Fruit fly (Drosophila melanogaster) whole organism, prepupa: ENCODE results near the gene SA2.
A peak's percentile ranks its signal among the peaks of the same experiment; 100 is the strongest.

Source experiments
- Blimp-1 ChIP-seq: fragments of 200-800 bp; sonication (Bioruptor generic); optimal IDR thresholded peaks from 3 replicates; lab custom pipeline; 2017; ENCODE audit warnings: missing biosample characterization, missing genetic modification characterization, mild to moderate bottlenecking, moderate library complexity, missing genetic modification reagents
- CG10631 ChIP-seq: fragments of 200-800 bp; sonication (Bioruptor generic); optimal IDR thresholded peaks from 2 replicates; lab custom pipeline; 2016; ENCODE audit warnings: missing biosample characterization, missing genetic modification characterization
- CG10669 ChIP-seq: fragments of 200-800 bp; sonication (Bioruptor generic); optimal IDR thresholded peaks from 3 replicates; lab custom pipeline; 2018; ENCODE audit warnings: missing biosample characterization, mild to moderate bottlenecking, missing genetic modification characterization, moderate library complexity
- CG11294 ChIP-seq: fragments of 200-800 bp; sonication (Bioruptor generic); IDR thresholded peaks from 2 replicates; pipeline ENCODE4 v1.3.6; 2022; ENCODE audit warnings: missing biosample characterization, missing genetic modification characterization
- CG11762 ChIP-seq: fragments of 200-800 bp; sonication (Bioruptor generic); optimal IDR thresholded peaks from 3 replicates; lab custom pipeline; 2016; ENCODE audit warnings: missing biosample characterization, missing genetic modification characterization; ENCODE audit not compliant: insufficient read depth
- CG11902 ChIP-seq: fragments of 200-800 bp; sonication (Bioruptor generic); optimal IDR thresholded peaks from 3 replicates; lab custom pipeline; 2016; ENCODE audit warnings: missing biosample characterization, missing genetic modification characterization
- CG15336 ChIP-seq: fragments of 200-800 bp; sonication (Bioruptor generic); IDR thresholded peaks from 2 replicates; pipeline ENCODE4 v1.3.6; 2022; ENCODE audit warnings: missing biosample characterization, missing genetic modification characterization
- CG1621 ChIP-seq: fragments of 200-800 bp; sonication (Bioruptor generic); optimal IDR thresholded peaks from 3 replicates; lab custom pipeline; 2018; ENCODE audit warnings: missing biosample characterization, mild to moderate bottlenecking, missing genetic modification characterization
- CG3032 ChIP-seq: fragments of 200-800 bp; optimal IDR thresholded peaks from 2 replicates; lab custom pipeline; 2019; ENCODE audit warnings: missing biosample characterization, mild to moderate bottlenecking, missing genetic modification characterization, moderate library complexity
- CG31627 ChIP-seq: fragments of 200-800 bp; sonication (Bioruptor generic); optimal IDR thresholded peaks from 3 replicates; lab custom pipeline; 2016; ENCODE audit warnings: missing biosample characterization, missing genetic modification characterization
- CG32006 ChIP-seq: fragments of 200-800 bp; sonication (Bioruptor generic); optimal IDR thresholded peaks from 3 replicates; lab custom pipeline; 2017; ENCODE audit warnings: missing biosample characterization, mild to moderate bottlenecking, missing genetic modification characterization
- CG3919 ChIP-seq: fragments of 200-800 bp; sonication (Bioruptor generic); optimal IDR thresholded peaks from 3 replicates; lab custom pipeline; 2016; ENCODE audit warnings: missing biosample characterization, missing genetic modification characterization
- CG6276 ChIP-seq: fragments of 200-800 bp; sonication (Bioruptor generic); optimal IDR thresholded peaks from 2 replicates; lab custom pipeline; 2017; ENCODE audit warnings: missing biosample characterization, mild to moderate bottlenecking, missing genetic modification characterization
- CG6792 ChIP-seq: fragments of 200-800 bp; sonication (Bioruptor generic); optimal IDR thresholded peaks from 3 replicates; lab custom pipeline; 2016; ENCODE audit warnings: missing biosample characterization, missing genetic modification characterization
- CG6854 ChIP-seq: fragments of 200-800 bp; sonication (Bioruptor generic); optimal IDR thresholded peaks from 2 replicates; lab custom pipeline; 2017; ENCODE audit warnings: missing biosample characterization, mild to moderate bottlenecking, missing genetic modification characterization
- CG7368 ChIP-seq: fragments of 200-800 bp; sonication (Bioruptor generic); optimal IDR thresholded peaks from 3 replicates; lab custom pipeline; 2016; ENCODE audit warnings: missing biosample characterization, missing genetic modification characterization
- CG8319 ChIP-seq: fragments of 200-800 bp; sonication (Bioruptor generic); optimal IDR thresholded peaks from 3 replicates; lab custom pipeline; 2016; ENCODE audit warnings: missing biosample characterization, missing genetic modification characterization
- CG9139 ChIP-seq: fragments of 200-800 bp; sonication (Bioruptor generic); optimal IDR thresholded peaks from 3 replicates; lab custom pipeline; 2017; ENCODE audit warnings: missing biosample characterization, mild to moderate bottlenecking, missing genetic modification characterization
- Eip75B ChIP-seq: fragments of 200-800 bp; sonication (Bioruptor generic); optimal IDR thresholded peaks from 3 replicates; lab custom pipeline; 2016; ENCODE audit warnings: missing biosample characterization, missing genetic modification characterization
- Eip78C ChIP-seq: fragments of 200-800 bp; sonication (Bioruptor generic); peaks from one replicate; lab custom pipeline; 2016; ENCODE audit warnings: missing biosample characterization, missing genetic modification characterization
- Gug ChIP-seq: fragments of 200-800 bp; sonication (Bioruptor generic); IDR thresholded peaks from 2 replicates; pipeline ENCODE4 v1.3.6; 2022; ENCODE audit warnings: missing biosample characterization, missing genetic modification characterization
- Hr38 ChIP-seq: sonication (Bioruptor generic); optimal IDR thresholded peaks from 2 replicates; lab custom pipeline; 2016; ENCODE audit warnings: missing biosample characterization, missing genetic modification characterization
- Hr39 ChIP-seq: fragments of 200-800 bp; sonication (Bioruptor generic); optimal IDR thresholded peaks from 2 replicates; lab custom pipeline; 2016; ENCODE audit warnings: missing biosample characterization, missing genetic modification characterization
- Lpt ChIP-seq: fragments of 200-800 bp; sonication (Bioruptor generic); optimal IDR thresholded peaks from 3 replicates; lab custom pipeline; 2016; ENCODE audit warnings: missing biosample characterization, missing genetic modification characterization
- Met ChIP-seq: fragments of 200-800 bp; sonication (Bioruptor generic); optimal IDR thresholded peaks from 3 replicates; lab custom pipeline; 2016; ENCODE audit warnings: missing biosample characterization, missing genetic modification characterization
- OdsH ChIP-seq: fragments of 200-800 bp; sonication (Bioruptor generic); optimal IDR thresholded peaks from 3 replicates; lab custom pipeline; 2016; ENCODE audit warnings: missing biosample characterization, missing genetic modification characterization
- Smox ChIP-seq: fragments of 200-800 bp; sonication (Bioruptor generic); optimal IDR thresholded peaks from 3 replicates; lab custom pipeline; 2016; ENCODE audit warnings: missing biosample characterization, missing genetic modification characterization
- Sox102F ChIP-seq: fragments of 200-800 bp; sonication (Bioruptor generic); optimal IDR thresholded peaks from 2 replicates; lab custom pipeline; 2016; ENCODE audit warnings: missing biosample characterization, mild to moderate bottlenecking, missing genetic modification characterization
- Sox14 ChIP-seq: fragments of 200-800 bp; sonication (Bioruptor generic); optimal IDR thresholded peaks from 3 replicates; lab custom pipeline; 2016; ENCODE audit warnings: missing biosample characterization, missing genetic modification characterization
- Sox15 ChIP-seq: fragments of 200-800 bp; sonication (Bioruptor generic); optimal IDR thresholded peaks from 3 replicates; lab custom pipeline; 2016; ENCODE audit warnings: missing biosample characterization, missing genetic modification characterization
- achi ChIP-seq: fragments of 200-800 bp; sonication (Bioruptor generic); optimal IDR thresholded peaks from 3 replicates; lab custom pipeline; 2016; ENCODE audit warnings: missing biosample characterization, missing genetic modification characterization
- acj6 ChIP-seq: fragments of 200-800 bp; sonication (Bioruptor generic); optimal IDR thresholded peaks from 3 replicates; lab custom pipeline; 2016; ENCODE audit warnings: missing biosample characterization, missing genetic modification characterization
- cyc ChIP-seq: fragments of 200-800 bp; sonication (Bioruptor generic); optimal IDR thresholded peaks from 3 replicates; lab custom pipeline; 2016; ENCODE audit warnings: missing biosample characterization, missing genetic modification characterization
- dsx ChIP-seq: fragments of 200-800 bp; optimal IDR thresholded peaks from 3 replicates; lab custom pipeline; 2019; ENCODE audit warnings: missing biosample characterization, mild to moderate bottlenecking, missing genetic modification characterization, moderate library complexity; ENCODE audit not compliant: poor library complexity, severe bottlenecking
- fd59A ChIP-seq: fragments of 200-800 bp; sonication (Bioruptor generic); optimal IDR thresholded peaks from 2 replicates; lab custom pipeline; 2017; ENCODE audit warnings: missing biosample characterization, mild to moderate bottlenecking, missing genetic modification characterization, missing genetic modification reagents
- fd85E ChIP-seq: fragments of 200-800 bp; sonication (Bioruptor generic); optimal IDR thresholded peaks from 3 replicates; lab custom pipeline; 2016; ENCODE audit warnings: missing biosample characterization, missing genetic modification characterization
- fkh ChIP-seq: fragments of 200-800 bp; sonication (Bioruptor generic); optimal IDR thresholded peaks from 3 replicates; lab custom pipeline; 2017; ENCODE audit warnings: missing biosample characterization, mild to moderate bottlenecking, missing genetic modification characterization, moderate library complexity
- lz ChIP-seq: fragments of 200-800 bp; sonication (Bioruptor generic); optimal IDR thresholded peaks from 3 replicates; lab custom pipeline; 2016; ENCODE audit warnings: missing biosample characterization, missing genetic modification characterization
- net ChIP-seq: fragments of 200-800 bp; sonication (Bioruptor generic); optimal IDR thresholded peaks from 3 replicates; lab custom pipeline; 2016; ENCODE audit warnings: missing biosample characterization, missing genetic modification characterization
- pdm3 ChIP-seq: fragments of 200-800 bp; sonication (Bioruptor generic); optimal IDR thresholded peaks from 3 replicates; lab custom pipeline; 2016; ENCODE audit warnings: missing biosample characterization, missing genetic modification characterization
- svp ChIP-seq: fragments of 200-800 bp; sonication (Bioruptor generic); peaks from one replicate; lab custom pipeline; 2016; ENCODE audit warnings: missing biosample characterization, missing genetic modification characterization
- topi ChIP-seq: fragments of 200-800 bp; sonication (Bioruptor generic); optimal IDR thresholded peaks from 3 replicates; lab custom pipeline; 2016; ENCODE audit warnings: missing biosample characterization, missing genetic modification characterization

Gene SA2

dm6 chr3L:1440999-1441398, 3.3 kb upstream of the SA2 start (continued):
- TF ChIP-seq topi (GFP tag; lab: Kevin White, UChicago) (no peak), CG31627 (GFP tag; lab: Kevin White, UChicago) (no peak), CG9139 (GFP tag; lab: Kevin White, UChicago) (no peak), Blimp-1 (GFP tag; lab: Kevin White, UChicago) (no peak), CG11902 (GFP tag; lab: Kevin White, UChicago) (no peak), Sox102F (GFP tag; lab: Kevin White, UChicago) (no peak), CG7368 (no peak), Lpt (peak; percentile 32), Eip75B (no peak), fkh (GFP tag; lab: Kevin White, UChicago) (no peak), CG1621 (tag; lab: Kevin White, UChicago) (no peak), CG6792 (GFP tag; lab: Kevin White, UChicago) (no peak), net (GFP tag; lab: Kevin White, UChicago) (peak; percentile 40), Sox14 (GFP tag; lab: Kevin White, UChicago) (no peak), OdsH (GFP tag; lab: Kevin White, UChicago) (no peak), CG8319 (GFP tag; lab: Kevin White, UChicago) (no peak), Met (GFP tag; lab: Kevin White, UChicago) (no peak), CG15336 (GFP tag; lab: Robert Waterston, UW) (no peak), pdm3 (no peak), acj6 (GFP tag; lab: Kevin White, UChicago) (no peak), CG11294 (GFP tag; lab: Robert Waterston, UW) (no peak), CG6854 (GFP tag; lab: Kevin White, UChicago) (no peak), Eip78C (GFP tag; lab: Kevin White, UChicago) (peak; percentile 36), dsx (GFP tag; lab: Kevin White, UChicago) (no peak), achi (no peak), CG6276 (GFP tag; lab: Kevin White, UChicago) (no peak), CG11762 (GFP tag; lab: Kevin White, UChicago) (no peak), cyc (GFP tag; lab: Kevin White, UChicago) (no peak), CG10669 (GFP tag; lab: Kevin White, UChicago) (no peak), Gug (no peak), Sox15 (no peak), fd85E (GFP tag; lab: Kevin White, UChicago) (no peak), Hr38 (GFP tag; lab: Kevin White, UChicago) (no peak)

- TF ChIP-seq Blimp-1 (GFP tag; lab: Kevin White, UChicago): no peak
- TF ChIP-seq pdm3: no peak
- TF ChIP-seq svp (GFP tag; lab: Kevin White, UChicago): no peak
- no peak for TF ChIP-seq lz (GFP tag; lab: Kevin White, UChicago)
- TF ChIP-seq fkh (GFP tag; lab: Kevin White, UChicago): peak; percentile 28
These were observed 6.1 kb downstream of the SA2 start for dm6 chr3L:1431489-1432053.

dm6 chr3L:1424488-1424887, 13.2 kb downstream of the SA2 start:
- TF ChIP-seq Smox: no peak
- peak; percentile 42 for TF ChIP-seq Eip78C (GFP tag; lab: Kevin White, UChicago)

- TF ChIP-seq CG6854 (GFP tag; lab: Kevin White, UChicago) (no peak), Sox102F (GFP tag; lab: Kevin White, UChicago) (no peak), dsx (GFP tag; lab: Kevin White, UChicago) (no peak), fd59A (GFP tag; lab: Kevin White, UChicago) (no peak), topi (GFP tag; lab: Kevin White, UChicago) (no peak), CG3032 (tag; lab: Kevin White, UChicago) (no peak), Sox14 (GFP tag; lab: Kevin White, UChicago) (no peak), CG3919 (GFP tag; lab: Kevin White, UChicago) (no peak), Hr39 (GFP tag; lab: Kevin White, UChicago) (no peak), CG15336 (GFP tag; lab: Robert Waterston, UW) (no peak), achi (no peak), cyc (GFP tag; lab: Kevin White, UChicago) (no peak), CG32006 (GFP tag; lab: Kevin White, UChicago) (no peak), svp (GFP tag; lab: Kevin White, UChicago) (no peak), CG10631 (no peak), pdm3 (no peak)
These were observed 14.3 kb downstream of the SA2 start, which contains the start of gene CG9173 for dm6 chr3L:1423371-1423770. TSS of gene CG9173 (minus strand) at chr3L:1423471.
